Fruit fly (Drosophila melanogaster) whole organism, embryonic: ENCODE data around the gene dgt1.
A peak's percentile ranks its signal among the peaks of the same experiment; 100 is the strongest.

Experiments used
- Antp ChIP-seq: fragments of 200-800 bp; sonication (Bioruptor generic); optimal IDR thresholded peaks from 3 replicates; lab custom pipeline; 2016; ENCODE audit warnings: missing biosample characterization, missing genetic modification characterization
- Bdp1 ChIP-seq: fragments of 200-800 bp; sonication (Bioruptor generic); optimal IDR thresholded peaks from 3 replicates; lab custom pipeline; 2016; ENCODE audit warnings: missing biosample characterization, missing genetic modification characterization
- Bgb ChIP-seq: fragments of 200-800 bp; sonication (Bioruptor generic); IDR thresholded peaks from 2 replicates; pipeline ENCODE4 v1.3.6; 2022; ENCODE audit warnings: missing biosample characterization, missing genetic modification characterization; ENCODE audit not compliant: partially characterized antibody
- CG10321 ChIP-seq: fragments of 200-800 bp; sonication (Bioruptor generic); IDR thresholded peaks from 2 replicates; pipeline ENCODE4 v1.3.6; 2022; ENCODE audit warnings: missing biosample characterization, missing genetic modification characterization
- CG10654 ChIP-seq: fragments of 200-800 bp; sonication (Bioruptor generic); optimal IDR thresholded peaks from 2 replicates; lab custom pipeline; 2016; ENCODE audit warnings: missing biosample characterization, missing genetic modification characterization
- CG12391 ChIP-seq: fragments of 200-800 bp; sonication (Bioruptor generic); optimal IDR thresholded peaks from 3 replicates; lab custom pipeline; 2018; ENCODE audit warnings: missing biosample characterization, mild to moderate bottlenecking, missing genetic modification characterization, moderate library complexity
- CG13894 ChIP-seq: fragments of 200-800 bp; sonication (Bioruptor generic); optimal IDR thresholded peaks from 3 replicates; lab custom pipeline; 2018; ENCODE audit warnings: missing biosample characterization, mild to moderate bottlenecking, missing genetic modification characterization, moderate library complexity
- CG14710 ChIP-seq: fragments of 200-800 bp; sonication (Bioruptor generic); optimal IDR thresholded peaks from 3 replicates; lab custom pipeline; 2019; ENCODE audit warnings: missing biosample characterization, mild to moderate bottlenecking, missing genetic modification characterization, moderate library complexity
- CG15601 ChIP-seq: fragments of 200-800 bp; sonication (Bioruptor generic); optimal IDR thresholded peaks from 3 replicates; lab custom pipeline; 2019; ENCODE audit warnings: missing biosample characterization, mild to moderate bottlenecking, missing genetic modification characterization, moderate library complexity
- CG18262 ChIP-seq: fragments of 200-800 bp; optimal IDR thresholded peaks from 3 replicates; lab custom pipeline; 2019; ENCODE audit warnings: missing biosample characterization, mild to moderate bottlenecking, missing genetic modification characterization, moderate library complexity
- CG18764 ChIP-seq: fragments of 200-800 bp; sonication (Bioruptor generic); optimal IDR thresholded peaks from 3 replicates; lab custom pipeline; 2016; ENCODE audit warnings: missing biosample characterization, missing genetic modification characterization
- CG30403 ChIP-seq: fragments of 200-800 bp; sonication (Bioruptor generic); optimal IDR thresholded peaks from 3 replicates; lab custom pipeline; 2016; ENCODE audit warnings: missing biosample characterization, missing genetic modification characterization
- CG31441 ChIP-seq: fragments of 200-800 bp; sonication (Bioruptor generic); IDR thresholded peaks from 2 replicates; pipeline ENCODE4 v1.3.6; 2022; ENCODE audit warnings: missing biosample characterization, missing genetic modification characterization
- CG34224 ChIP-seq: fragments of 200-800 bp; sonication (Bioruptor generic); IDR thresholded peaks from 3 replicates; pipeline ENCODE4 v1.3.6; 2022; ENCODE audit warnings: missing biosample characterization, missing genetic modification characterization; ENCODE audit not compliant: partially characterized antibody
- CG34422 ChIP-seq: fragments of 200-800 bp; sonication (Bioruptor generic); IDR thresholded peaks from 3 replicates; pipeline ENCODE4 v1.3.6; 2022; ENCODE audit warnings: missing biosample characterization, missing genetic modification characterization
- CG4282 ChIP-seq: fragments of 200-800 bp; sonication (Bioruptor generic); optimal IDR thresholded peaks from 2 replicates; lab custom pipeline; 2016; ENCODE audit warnings: missing biosample characterization, missing genetic modification characterization
- CG6683 ChIP-seq: fragments of 200-800 bp; sonication (Bioruptor generic); optimal IDR thresholded peaks from 2 replicates; lab custom pipeline; 2017; ENCODE audit warnings: missing biosample characterization, mild to moderate bottlenecking, missing genetic modification characterization, missing genetic modification reagents
- CG7556 ChIP-seq: fragments of 200-800 bp; sonication (Bioruptor generic); optimal IDR thresholded peaks from 2 replicates; lab custom pipeline; 2017; ENCODE audit warnings: missing biosample characterization, mild to moderate bottlenecking, missing genetic modification characterization
- CG8089 ChIP-seq: fragments of 200-800 bp; sonication (Bioruptor generic); optimal IDR thresholded peaks from 3 replicates; lab custom pipeline; 2016; ENCODE audit warnings: missing biosample characterization, missing genetic modification characterization
- CTCF ChIP-seq: fragments of 200-800 bp; sonication (Bioruptor generic); optimal IDR thresholded peaks from 2 replicates; lab custom pipeline; 2017; ENCODE audit warnings: missing biosample characterization, mild to moderate bottlenecking, missing genetic modification characterization, moderate library complexity
- Chrac-16 ChIP-seq: fragments of 200-800 bp; sonication (Bioruptor generic); optimal IDR thresholded peaks from 3 replicates; lab custom pipeline; 2016; ENCODE audit warnings: missing biosample characterization, missing genetic modification characterization
- Doc3 ChIP-seq: fragments of 200-800 bp; sonication (Bioruptor generic); IDR thresholded peaks from 3 replicates; pipeline ENCODE4 v1.3.6; 2022; ENCODE audit warnings: missing biosample characterization, missing genetic modification characterization; ENCODE audit not compliant: partially characterized antibody
- Dp ChIP-seq: fragments of 200-800 bp; sonication (Bioruptor generic); optimal IDR thresholded peaks from 2 replicates; lab custom pipeline; 2018; ENCODE audit warnings: missing biosample characterization, mild to moderate bottlenecking, missing genetic modification characterization, moderate library complexity
- E2f2 ChIP-seq: fragments of 200-800 bp; sonication (Bioruptor generic); IDR thresholded peaks from 2 replicates; pipeline ENCODE4 v1.3.6; 2022; ENCODE audit warnings: missing biosample characterization, missing genetic modification characterization
- Fer1 ChIP-seq: fragments of 200-800 bp; sonication (Bioruptor generic); optimal IDR thresholded peaks from 2 replicates; lab custom pipeline; 2017; ENCODE audit warnings: missing biosample characterization, mild to moderate bottlenecking, missing genetic modification characterization
- Hmr ChIP-seq: fragments of 200-800 bp; sonication (Bioruptor generic); optimal IDR thresholded peaks from 3 replicates; lab custom pipeline; 2017; ENCODE audit warnings: mild to moderate bottlenecking, missing biosample characterization, missing genetic modification reagents, missing genetic modification characterization
- Hr3 ChIP-seq: fragments of 200-800 bp; sonication (Bioruptor generic); optimal IDR thresholded peaks from 3 replicates; lab custom pipeline; 2016; ENCODE audit warnings: missing biosample characterization, missing genetic modification characterization
- NC2β ChIP-seq: fragments of 200-800 bp; sonication (Bioruptor generic); optimal IDR thresholded peaks from 2 replicates; lab custom pipeline; 2016; ENCODE audit warnings: missing biosample characterization, missing genetic modification characterization
- NFAT ChIP-seq: fragments of 200-800 bp; sonication (Bioruptor generic); IDR thresholded peaks from 2 replicates; pipeline ENCODE4 v1.3.6; 2022; ENCODE audit warnings: missing biosample characterization, missing genetic modification characterization
- Nf-YB ChIP-seq: fragments of 200-800 bp; sonication (Bioruptor generic); optimal IDR thresholded peaks from 3 replicates; lab custom pipeline; 2019; ENCODE audit warnings: missing biosample characterization, mild to moderate bottlenecking, missing genetic modification characterization, moderate library complexity
- Ptx1 ChIP-seq: fragments of 200-800 bp; sonication (Bioruptor generic); IDR thresholded peaks from 2 replicates; pipeline ENCODE4 v1.3.6; 2022; ENCODE audit warnings: missing biosample characterization, missing genetic modification characterization
- Sox100B ChIP-seq: fragments of 200-800 bp; sonication (Bioruptor generic); optimal IDR thresholded peaks from 3 replicates; lab custom pipeline; 2018; ENCODE audit warnings: missing biosample characterization, mild to moderate bottlenecking, missing genetic modification characterization
- Sox102F ChIP-seq: fragments of 200-800 bp; sonication (Bioruptor generic); optimal IDR thresholded peaks from 2 replicates; lab custom pipeline; 2018; ENCODE audit warnings: missing biosample characterization, mild to moderate bottlenecking, missing genetic modification characterization, moderate library complexity
- Trl ChIP-seq, 3 experiments: fragments of >200 bp in 2 of 3; fragments of 200-800 bp in 1 of 3; sonication (Bioruptor generic) in 1 of 3; optimal IDR thresholded peaks; 2 replicates in 1 of 3; 3 replicates in 2 of 3; lab custom pipeline; 2016 to 2017; ENCODE audit warnings: missing biosample characterization in 1 of 3, missing genetic modification characterization in 1 of 3
- bcd ChIP-seq: fragments of 200-800 bp; sonication (Bioruptor generic); optimal IDR thresholded peaks from 2 replicates; lab custom pipeline; 2017; ENCODE audit warnings: missing biosample characterization, mild to moderate bottlenecking, missing genetic modification characterization
- br ChIP-seq: fragments of >200 bp; optimal IDR thresholded peaks from 2 replicates; lab custom pipeline; 2017
- btn ChIP-seq: fragments of 200-800 bp; sonication (Bioruptor generic); optimal IDR thresholded peaks from 2 replicates; lab custom pipeline; 2016; ENCODE audit warnings: missing biosample characterization, missing genetic modification characterization
- cg ChIP-seq: fragments of 200-800 bp; sonication (Bioruptor generic); optimal IDR thresholded peaks from 3 replicates; lab custom pipeline; 2019; ENCODE audit warnings: missing biosample characterization, mild to moderate bottlenecking, missing genetic modification characterization, moderate library complexity
- dmrt99B ChIP-seq: fragments of 200-800 bp; sonication (Bioruptor generic); optimal IDR thresholded peaks from 2 replicates; lab custom pipeline; 2018; ENCODE audit warnings: missing biosample characterization, mild to moderate bottlenecking, missing genetic modification characterization, moderate library complexity
- gem ChIP-seq: fragments of 200-800 bp; sonication (Bioruptor generic); optimal IDR thresholded peaks from 2 replicates; lab custom pipeline; 2019; ENCODE audit warnings: missing biosample characterization, mild to moderate bottlenecking, missing genetic modification characterization, moderate library complexity
- gsb-n ChIP-seq: fragments of 200-800 bp; sonication (Bioruptor generic); optimal IDR thresholded peaks from 3 replicates; lab custom pipeline; 2018; ENCODE audit warnings: missing biosample characterization, mild to moderate bottlenecking, missing genetic modification characterization
- lov ChIP-seq, 2 experiments: fragments of 200-800 bp in 1 of 2; fragments of >200 bp in 1 of 2; sonication (Bioruptor generic) in 1 of 2; IDR thresholded peaks in 1 of 2; optimal IDR thresholded peaks in 1 of 2; 2 replicates in 1 of 2; 3 replicates in 1 of 2; pipeline versions ENCODE4 v1.3.6 to Lab custom; 2017 to 2022; ENCODE audit warnings: missing biosample characterization in 1 of 2, missing genetic modification characterization in 1 of 2
- nerfin-1 ChIP-seq: fragments of 200-800 bp; sonication (Bioruptor generic); optimal IDR thresholded peaks from 3 replicates; lab custom pipeline; 2019; ENCODE audit warnings: missing biosample characterization, mild to moderate bottlenecking, missing genetic modification characterization, moderate library complexity
- ranshi ChIP-seq: fragments of 200-800 bp; sonication (Bioruptor generic); IDR thresholded peaks from 2 replicates; pipeline ENCODE4 v1.3.6; 2022; ENCODE audit warnings: missing biosample characterization, missing genetic modification characterization
- sens-2 ChIP-seq: fragments of 200-800 bp; sonication (Bioruptor generic); IDR thresholded peaks from 2 replicates; pipeline ENCODE4 v1.3.6; 2022; ENCODE audit warnings: missing biosample characterization, missing genetic modification characterization
- stc ChIP-seq: fragments of 200-800 bp; sonication (Bioruptor generic); IDR thresholded peaks from 2 replicates; pipeline ENCODE4 v1.3.6; 2022; ENCODE audit warnings: missing biosample characterization, missing genetic modification characterization
- toy ChIP-seq: fragments of 200-800 bp; sonication (Bioruptor generic); IDR thresholded peaks from 2 replicates; pipeline ENCODE4 v1.3.6; 2022; ENCODE audit warnings: missing biosample characterization, missing genetic modification characterization
- trh ChIP-seq: fragments of 200-800 bp; sonication (Bioruptor generic); optimal IDR thresholded peaks from 2 replicates; lab custom pipeline; 2016; ENCODE audit warnings: missing biosample characterization, missing genetic modification characterization
- usp ChIP-seq: fragments of >200 bp; optimal IDR thresholded peaks from 2 replicates; lab custom pipeline; 2017; ENCODE audit warnings: missing biosample characterization, missing genetic modification characterization
- vvl ChIP-seq: fragments of 200-800 bp; sonication (Bioruptor generic); IDR thresholded peaks from 2 replicates; pipeline ENCODE4 v1.3.6; 2022; ENCODE audit warnings: missing biosample characterization, missing genetic modification characterization
- zen ChIP-seq: fragments of 200-800 bp; sonication (Bioruptor generic); optimal IDR thresholded peaks from 3 replicates; lab custom pipeline; 2018; ENCODE audit warnings: missing biosample characterization, mild to moderate bottlenecking, missing genetic modification characterization, moderate library complexity

dgt1 gene

DNA sequence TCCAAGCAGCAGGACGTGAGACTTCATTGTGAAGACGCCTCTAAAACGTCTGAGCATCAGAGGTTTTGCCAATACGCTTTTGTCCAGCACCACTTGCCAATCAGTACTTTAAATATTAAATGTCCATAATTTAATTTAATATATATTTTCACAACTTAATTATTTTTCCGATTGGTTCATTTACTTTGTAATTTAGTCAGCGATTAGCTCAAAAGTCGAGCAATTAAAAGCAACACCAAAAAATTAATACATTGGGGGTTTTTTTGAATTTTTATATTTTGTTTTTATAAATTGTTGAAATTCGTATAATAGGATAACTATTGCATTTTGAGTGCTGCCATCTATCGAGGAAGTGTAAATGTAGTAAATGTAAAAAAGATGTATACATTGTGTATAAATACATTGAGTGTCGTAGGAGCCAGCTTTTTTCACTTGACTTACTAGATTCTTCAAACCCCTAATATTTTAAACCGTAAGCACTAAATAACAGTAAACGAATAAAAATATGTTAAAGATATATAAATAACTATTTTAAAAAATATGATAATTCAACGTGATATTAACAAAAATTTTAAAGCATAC, 46.6 kb upstream of the dgt1 start, which contains the start of gene CG15517 (continued):
- TF ChIP-seq lov (optimal IDR thresholded peaks at IDR 0.05; lab: Kevin White, UChicago) (no peak), lov (GFP tag; IDR thresholded peaks at IDR 0.05; lab: Robert Waterston, UW) (no peak), bcd (GFP tag; lab: Kevin White, UChicago) (no peak), sens-2 (GFP tag; lab: Robert Waterston, UW) (no peak), toy (GFP tag; lab: Robert Waterston, UW) (no peak), Fer1 (GFP tag; lab: Kevin White, UChicago) (peak; percentile 13), CG34422 (GFP tag; lab: Robert Waterston, UW) (no peak), Bgb (GFP tag; lab: Robert Waterston, UW) (peak; percentile 73), CG13894 (tag; lab: Kevin White, UChicago) (peak; percentile 3), gem (tag; lab: Kevin White, UChicago) (peak; percentile 26), CG18262 (tag; lab: Kevin White, UChicago) (no peak), Sox102F (GFP tag; lab: Kevin White, UChicago) (peak; percentile 6), Chrac-16 (peak; percentile 36), zen (tag; lab: Kevin White, UChicago) (peak; percentile 35), nerfin-1 (no peak), CG8089 (GFP tag; lab: Kevin White, UChicago) (no peak), CG7556 (no peak), CG15601 (tag; lab: Kevin White, UChicago) (no peak), vvl (GFP tag; lab: Robert Waterston, UW) (peak; percentile 85), CG6683 (GFP tag; lab: Kevin White, UChicago) (no peak), CTCF (GFP tag; lab: Kevin White, UChicago) (peak; percentile 95), gsb-n (tag; lab: Kevin White, UChicago) (no peak), NC2β (GFP tag; lab: Kevin White, UChicago) (no peak), CG10654 (GFP tag; lab: Kevin White, UChicago) (no peak), Sox100B (GFP tag; lab: Kevin White, UChicago) (no peak), br (lab: Kevin White, UChicago) (no peak), stc (no peak), Antp (no peak), Doc3 (GFP tag; lab: Robert Waterston, UW) (no peak), cg (GFP tag; lab: Kevin White, UChicago) (peak; percentile 2), CG10321 (GFP tag; lab: Robert Waterston, UW) (no peak), Nf-YB (GFP tag; lab: Kevin White, UChicago) (no peak), CG18764 (GFP tag; lab: Kevin White, UChicago) (no peak), CG31441 (no peak), trh (GFP tag; lab: Kevin White, UChicago) (no peak), CG12391 (tag; lab: Kevin White, UChicago) (peak; percentile 3), Dp (GFP tag; lab: Kevin White, UChicago) (peak; percentile 2), ranshi (no peak), CG4282 (no peak), CG34224 (GFP tag; lab: Robert Waterston, UW) (no peak), btn (GFP tag; lab: Kevin White, UChicago) (no peak), NFAT (GFP tag; lab: Robert Waterston, UW) (no peak), Ptx1 (GFP tag; lab: Robert Waterston, UW) (peak; percentile 43; the same call in 1 of the 2 replicates), Hmr (GFP tag; lab: Kevin White, UChicago) (peak; percentile 18), Bdp1 (GFP tag; lab: Kevin White, UChicago) (no peak), usp (GFP tag; lab: Kevin White, UChicago) (no peak), dmrt99B (tag; lab: Kevin White, UChicago) (no peak), CG14710 (tag; lab: Kevin White, UChicago) (peak; percentile 19), Trl (optimal IDR thresholded peaks at IDR 0.05; lab: Kevin White, UChicago) (no peak), Trl (GFP tag; optimal IDR thresholded peaks at IDR 0.05; lab: Kevin White, UChicago) (no peak), Hr3 (GFP tag; lab: Kevin White, UChicago) (peak; percentile 2), E2f2 (GFP tag; lab: Robert Waterston, UW) (0 out of 2 replicates have a peak, but pooled peaks have one; percentile 18), CG30403 (GFP tag; lab: Kevin White, UChicago) (peak; percentile 9)
